Worm (Caenorhabditis elegans) whole organism, mixed stage, embryonic: ENCODE data around the gene vps-52.

Experiments used
- ces-1 ChIP-seq: fragments of 150-350 bp; optimal IDR thresholded peaks from 2 replicates; lab custom pipeline; 2014; ENCODE audit warnings: missing biosample characterization, missing genetic modification reagents, missing genetic modification characterization
- elt-1 ChIP-seq: sonication (generic microtip); optimal IDR thresholded peaks from 2 replicates; lab custom pipeline; 2017; ENCODE audit warnings: missing genetic modification characterization, mild to moderate bottlenecking, missing compliant biosample characterization, antibody characterized with exemption, moderate library complexity, borderline replicate concordance; ENCODE audit not compliant: insufficient read depth
- mls-2 ChIP-seq: sonication (generic microtip); optimal IDR thresholded peaks from 2 replicates; lab custom pipeline; 2016; ENCODE audit warnings: mild to moderate bottlenecking, missing genetic modification characterization, moderate library complexity, missing compliant biosample characterization
- nhr-12 ChIP-seq: fragments of 150-350 bp; optimal IDR thresholded peaks from 2 replicates; lab custom pipeline; 2014; ENCODE audit warnings: missing biosample characterization, missing genetic modification characterization
- nhr-76 ChIP-seq: sonication (generic microtip); optimal IDR thresholded peaks from 2 replicates; lab custom pipeline; 2017; ENCODE audit warnings: missing biosample characterization, missing genetic modification characterization
- tbx-8 ChIP-seq: fragments of 200-800 bp; sonication (Bioruptor generic); optimal IDR thresholded peaks from 2 replicates; lab custom pipeline; 2018; ENCODE audit warnings: mild to moderate bottlenecking, missing genetic modification characterization, moderate library complexity, missing compliant biosample characterization

ce11 chrX:7614466-7614865 is 49.3 kb downstream of the vps-52 start:
- TF ChIP-seq ces-1 (GFP tag; lab: Kevin White, UChicago), result no peak
- TF ChIP-seq mls-2 (tag; lab: Kevin White, UChicago), result no peak
- TF ChIP-seq elt-1, result no peak
- TF ChIP-seq tbx-8 (GFP tag; lab: Kevin White, UChicago), result no peak
- TF ChIP-seq nhr-76 (tag; lab: Kevin White, UChicago), result no peak
- TF ChIP-seq nhr-12, result no peak
